Fruit fly (Drosophila melanogaster) whole organism, embryonic: ENCODE results near the gene Cep290.
A peak's percentile ranks its signal among the peaks of the same experiment; 100 is the strongest.

Experiments
- Abd-B ChIP-seq: fragments of 200-800 bp; sonication (Bioruptor generic); optimal IDR thresholded peaks from 2 replicates; lab custom pipeline; 2018; ENCODE audit warnings: missing biosample characterization, mild to moderate bottlenecking, missing genetic modification characterization, moderate library complexity
- Asciz ChIP-seq: fragments of 200-800 bp; sonication (Bioruptor generic); optimal IDR thresholded peaks from 2 replicates; lab custom pipeline; 2017; ENCODE audit warnings: missing biosample characterization, mild to moderate bottlenecking, missing genetic modification characterization, missing genetic modification reagents
- Awh ChIP-seq: fragments of 200-800 bp; sonication (Bioruptor generic); IDR thresholded peaks from 2 replicates; pipeline ENCODE4, ENCODE4 v1.3.6; 2022; ENCODE audit warnings: missing biosample characterization, missing genetic modification characterization
- Bgb ChIP-seq: fragments of 200-800 bp; sonication (Bioruptor generic); IDR thresholded peaks from 2 replicates; pipeline ENCODE4 v1.3.6; 2022; ENCODE audit warnings: missing biosample characterization, missing genetic modification characterization; ENCODE audit not compliant: partially characterized antibody
- CG10543 ChIP-seq: fragments of 200-800 bp; sonication (Bioruptor generic); optimal IDR thresholded peaks from 3 replicates; lab custom pipeline; 2017; ENCODE audit warnings: missing biosample characterization, mild to moderate bottlenecking, missing genetic modification characterization, moderate library complexity
- CG11093 ChIP-seq: fragments of 200-800 bp; sonication (Bioruptor generic); IDR thresholded peaks from 3 replicates; pipeline ENCODE4 v1.3.6; 2022; ENCODE audit warnings: missing biosample characterization, missing genetic modification characterization
- CG11398 ChIP-seq: fragments of 200-800 bp; sonication (Bioruptor generic); optimal IDR thresholded peaks from 2 replicates; lab custom pipeline; 2016; ENCODE audit warnings: missing biosample characterization, missing genetic modification characterization
- CG11560 ChIP-seq: fragments of 200-800 bp; sonication (Bioruptor generic); IDR thresholded peaks from 3 replicates; pipeline ENCODE4 v1.3.6; 2022; ENCODE audit warnings: missing biosample characterization, missing genetic modification characterization
- CG1233 ChIP-seq: fragments of 200-800 bp; sonication (Bioruptor generic); optimal IDR thresholded peaks from 4 replicates; lab custom pipeline; 2018; ENCODE audit warnings: missing biosample characterization, mild to moderate bottlenecking, missing genetic modification characterization
- CG13775 ChIP-seq: fragments of 200-800 bp; sonication (Bioruptor generic); optimal IDR thresholded peaks from 3 replicates; lab custom pipeline; 2017; ENCODE audit warnings: missing biosample characterization, mild to moderate bottlenecking, missing genetic modification characterization
- CG17612 ChIP-seq: fragments of 200-800 bp; sonication (Bioruptor generic); IDR thresholded peaks from 2 replicates; pipeline ENCODE4 v1.3.6; 2022; ENCODE audit warnings: missing biosample characterization, missing genetic modification characterization
- CG1792 ChIP-seq: fragments of 200-800 bp; sonication (Bioruptor generic); optimal IDR thresholded peaks from 2 replicates; lab custom pipeline; 2016; ENCODE audit warnings: missing biosample characterization, missing genetic modification characterization
- CG30403 ChIP-seq: fragments of 200-800 bp; sonication (Bioruptor generic); optimal IDR thresholded peaks from 3 replicates; lab custom pipeline; 2016; ENCODE audit warnings: missing biosample characterization, missing genetic modification characterization
- CG4328 ChIP-seq: fragments of 200-800 bp; sonication (Bioruptor generic); optimal IDR thresholded peaks from 3 replicates; lab custom pipeline; 2017; ENCODE audit warnings: missing biosample characterization, missing genetic modification reagents, missing genetic modification characterization
- CG6175 ChIP-seq: fragments of 200-800 bp; sonication (Bioruptor generic); IDR thresholded peaks from 3 replicates; pipeline ENCODE4 v1.3.6; 2022; ENCODE audit warnings: missing biosample characterization, missing genetic modification characterization
- CG6791 ChIP-seq: fragments of 200-800 bp; sonication (Bioruptor generic); IDR thresholded peaks from 3 replicates; pipeline ENCODE4 v1.3.6; 2022; ENCODE audit warnings: missing biosample characterization, missing genetic modification characterization; ENCODE audit not compliant: partially characterized antibody
- CG6854 ChIP-seq: fragments of 200-800 bp; sonication (Bioruptor generic); optimal IDR thresholded peaks from 3 replicates; lab custom pipeline; 2017; ENCODE audit warnings: missing biosample characterization, mild to moderate bottlenecking, missing genetic modification characterization
- CG7372 ChIP-seq: fragments of 200-800 bp; sonication (Bioruptor generic); IDR thresholded peaks from 2 replicates; pipeline ENCODE4 v1.3.6; 2022; ENCODE audit warnings: missing biosample characterization, missing genetic modification characterization
- CG7745 ChIP-seq: fragments of 200-800 bp; sonication (Bioruptor generic); optimal IDR thresholded peaks from 2 replicates; lab custom pipeline; 2018; ENCODE audit warnings: missing biosample characterization, mild to moderate bottlenecking, missing genetic modification characterization, moderate library complexity
- CG7839 ChIP-seq: fragments of 200-800 bp; sonication (Bioruptor generic); optimal IDR thresholded peaks from 3 replicates; lab custom pipeline; 2018; ENCODE audit warnings: missing biosample characterization, mild to moderate bottlenecking, missing genetic modification characterization, moderate library complexity
- CG7928 ChIP-seq: fragments of 200-800 bp; sonication (Bioruptor generic); optimal IDR thresholded peaks from 2 replicates; lab custom pipeline; 2017; ENCODE audit warnings: missing biosample characterization, mild to moderate bottlenecking, missing genetic modification characterization
- CG9727 ChIP-seq: fragments of 200-800 bp; sonication (Bioruptor generic); optimal IDR thresholded peaks from 3 replicates; lab custom pipeline; 2017; ENCODE audit warnings: missing biosample characterization, mild to moderate bottlenecking, missing genetic modification characterization
- CG9876 ChIP-seq: fragments of 200-800 bp; sonication (Bioruptor generic); optimal IDR thresholded peaks from 2 replicates; lab custom pipeline; 2016; ENCODE audit warnings: missing biosample characterization, missing genetic modification characterization
- CHES-1-like ChIP-seq: fragments of 200-800 bp; sonication (Bioruptor generic); optimal IDR thresholded peaks from 2 replicates; lab custom pipeline; 2016; ENCODE audit warnings: missing biosample characterization, missing genetic modification characterization
- Dek ChIP-seq: fragments of 200-800 bp; sonication (Bioruptor generic); optimal IDR thresholded peaks from 3 replicates; lab custom pipeline; 2019; ENCODE audit warnings: missing biosample characterization, mild to moderate bottlenecking, missing genetic modification characterization, moderate library complexity
- E2f1 ChIP-seq: fragments of 200-800 bp; sonication (Bioruptor generic); IDR thresholded peaks from 2 replicates; pipeline ENCODE4 v1.3.6; 2022; ENCODE audit warnings: missing biosample characterization, missing genetic modification characterization
- Ets65A ChIP-seq: fragments of 200-800 bp; sonication (Bioruptor generic); peaks from one replicate; lab custom pipeline; 2016; ENCODE audit warnings: missing biosample characterization, missing genetic modification characterization
- Hmr ChIP-seq: fragments of 200-800 bp; sonication (Bioruptor generic); optimal IDR thresholded peaks from 3 replicates; lab custom pipeline; 2017; ENCODE audit warnings: mild to moderate bottlenecking, missing biosample characterization, missing genetic modification reagents, missing genetic modification characterization
- Hr39 ChIP-seq: fragments of >200 bp; optimal IDR thresholded peaks from 2 replicates; lab custom pipeline; 2017
- Kr ChIP-seq: fragments of 200-800 bp; sonication (Bioruptor generic); optimal IDR thresholded peaks from 2 replicates; lab custom pipeline; 2017; ENCODE audit warnings: missing biosample characterization, mild to moderate bottlenecking, missing genetic modification characterization
- Lhr ChIP-seq: fragments of 200-800 bp; sonication (Bioruptor generic); optimal IDR thresholded peaks from 3 replicates; lab custom pipeline; 2017; ENCODE audit warnings: mild to moderate bottlenecking, missing biosample characterization, missing genetic modification reagents, missing genetic modification characterization
- Mad ChIP-seq: fragments of 200-800 bp; sonication (Bioruptor generic); optimal IDR thresholded peaks from 2 replicates; lab custom pipeline; 2016; ENCODE audit warnings: missing biosample characterization, missing genetic modification characterization
- Nf-YC ChIP-seq: fragments of 200-800 bp; optimal IDR thresholded peaks from 3 replicates; lab custom pipeline; 2019; ENCODE audit warnings: missing biosample characterization, mild to moderate bottlenecking, missing genetic modification characterization, moderate library complexity
- NfI ChIP-seq: fragments of 200-800 bp; sonication (Bioruptor generic); optimal IDR thresholded peaks from 3 replicates; lab custom pipeline; 2018; ENCODE audit warnings: missing biosample characterization, mild to moderate bottlenecking, missing genetic modification characterization, moderate library complexity
- Sry-β ChIP-seq: fragments of 200-800 bp; sonication (Bioruptor generic); optimal IDR thresholded peaks from 2 replicates; lab custom pipeline; 2018; ENCODE audit warnings: missing biosample characterization, mild to moderate bottlenecking, missing genetic modification characterization, moderate library complexity
- Vsx1 ChIP-seq: fragments of 200-800 bp; sonication (Bioruptor generic); optimal IDR thresholded peaks from 2 replicates; lab custom pipeline; 2017; ENCODE audit warnings: missing biosample characterization, mild to moderate bottlenecking, missing genetic modification characterization, missing genetic modification reagents
- br ChIP-seq: fragments of >200 bp; optimal IDR thresholded peaks from 2 replicates; lab custom pipeline; 2017
- bsh ChIP-seq, 2 experiments: fragments of 200-800 bp; sonication (Bioruptor generic); optimal IDR thresholded peaks; 2 replicates each; lab custom pipeline; 2017 to 2018; ENCODE audit warnings: mild to moderate bottlenecking in 2 of 2, missing biosample characterization in 2 of 2, missing genetic modification characterization in 2 of 2, moderate library complexity in 1 of 2
- dmrt11E ChIP-seq: fragments of 200-800 bp; sonication (Bioruptor generic); optimal IDR thresholded peaks from 3 replicates; lab custom pipeline; 2018; ENCODE audit warnings: missing biosample characterization, mild to moderate bottlenecking, missing genetic modification characterization, moderate library complexity
- ewg ChIP-seq: fragments of 200-800 bp; sonication (Bioruptor generic); optimal IDR thresholded peaks from 3 replicates; lab custom pipeline; 2017; ENCODE audit warnings: mild to moderate bottlenecking, missing biosample characterization, missing genetic modification reagents, missing genetic modification characterization
- fd3F ChIP-seq: fragments of 200-800 bp; sonication (Bioruptor generic); optimal IDR thresholded peaks from 2 replicates; lab custom pipeline; 2018; ENCODE audit warnings: missing biosample characterization, mild to moderate bottlenecking, missing genetic modification characterization, moderate library complexity
- grau ChIP-seq: fragments of 200-800 bp; optimal IDR thresholded peaks from 3 replicates; lab custom pipeline; 2019; ENCODE audit warnings: missing biosample characterization, mild to moderate bottlenecking, missing genetic modification characterization, moderate library complexity
- gro ChIP-seq: fragments of 200-800 bp; sonication (Bioruptor generic); optimal IDR thresholded peaks from 2 replicates; lab custom pipeline; 2016; ENCODE audit warnings: missing biosample characterization, missing genetic modification characterization
- ken ChIP-seq: fragments of 200-800 bp; sonication (Bioruptor generic); IDR thresholded peaks from 3 replicates; pipeline ENCODE4 v1.3.6; 2022; ENCODE audit warnings: missing biosample characterization, missing genetic modification characterization
- klu ChIP-seq: fragments of 200-800 bp; sonication (Bioruptor generic); IDR thresholded peaks from 2 replicates; pipeline ENCODE4 v1.3.6; 2022; ENCODE audit warnings: missing biosample characterization, missing genetic modification characterization
- lab ChIP-seq: fragments of 200-800 bp; sonication (Bioruptor generic); optimal IDR thresholded peaks from 3 replicates; lab custom pipeline; 2017; ENCODE audit warnings: missing biosample characterization, missing genetic modification characterization, mild to moderate bottlenecking, moderate library complexity, missing genetic modification reagents
- nom ChIP-seq: fragments of 200-800 bp; sonication (Bioruptor generic); optimal IDR thresholded peaks from 2 replicates; lab custom pipeline; 2017; ENCODE audit warnings: missing biosample characterization, missing genetic modification characterization, mild to moderate bottlenecking, moderate library complexity, missing genetic modification reagents
- psq ChIP-seq: fragments of 200-800 bp; sonication (Bioruptor generic); optimal IDR thresholded peaks from 2 replicates; lab custom pipeline; 2017; ENCODE audit warnings: missing biosample characterization, missing genetic modification characterization
- repo ChIP-seq: fragments of 200-800 bp; sonication (Bioruptor generic); optimal IDR thresholded peaks from 2 replicates; lab custom pipeline; 2016; ENCODE audit warnings: missing biosample characterization, missing genetic modification characterization
- tna ChIP-seq: fragments of 200-800 bp; sonication (Bioruptor generic); IDR thresholded peaks from 2 replicates; pipeline ENCODE4 v1.3.6; 2022; ENCODE audit warnings: missing biosample characterization, missing genetic modification characterization; ENCODE audit not compliant: partially characterized antibody
- z ChIP-seq: fragments of 200-800 bp; sonication (Bioruptor generic); IDR thresholded peaks from 3 replicates; pipeline ENCODE4 v1.3.6; 2022; ENCODE audit warnings: missing biosample characterization, missing genetic modification characterization

Cep290 gene

DNA sequence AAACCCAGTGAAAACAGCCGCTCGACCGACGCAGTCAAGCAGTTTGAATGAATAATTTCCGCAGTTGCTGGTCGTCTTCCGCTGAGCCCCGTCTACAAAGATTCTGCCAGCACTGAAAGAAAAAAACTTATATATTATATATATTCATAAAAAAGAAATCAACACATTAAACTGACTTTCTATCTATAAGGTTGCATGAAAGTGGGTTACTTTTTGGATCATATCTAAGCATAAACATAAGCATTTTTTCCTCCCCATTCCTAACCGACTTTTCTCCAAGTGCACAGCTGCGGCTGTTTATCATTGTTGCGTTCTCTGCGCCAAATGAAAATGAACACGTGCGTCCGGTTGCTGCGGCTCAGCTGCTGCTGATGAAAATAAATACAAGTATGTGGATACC, 23.4 kb upstream of the Cep290 start (continued):
- TF ChIP-seq CG4328 (GFP tag; lab: Kevin White, UChicago) (peak; percentile 43), repo (no peak), psq (peak; percentile 20), CG6175 (GFP tag; lab: Robert Waterston, UW) (no peak), tna (GFP tag; lab: Robert Waterston, UW) (no peak), Hmr (GFP tag; lab: Kevin White, UChicago) (peak; percentile 63), Dek (tag; lab: Kevin White, UChicago) (peak; percentile 42), br (lab: Kevin White, UChicago) (no peak), bsh (GFP tag; optimal IDR thresholded peaks at IDR 0.05; lab: Kevin White, UChicago) (peak; percentile 68 to 80), Hr39 (no peak), Vsx1 (GFP tag; lab: Kevin White, UChicago) (peak; percentile 13), CG17612 (GFP tag; lab: Robert Waterston, UW) (no peak), Kr (GFP tag; lab: Kevin White, UChicago) (no peak), Ets65A (GFP tag; lab: Kevin White, UChicago) (no peak), CG9876 (no peak), Abd-B (GFP tag; lab: Kevin White, UChicago) (peak; percentile 55), ewg (GFP tag; lab: Kevin White, UChicago) (peak; percentile 64), CG7745 (no peak), nom (GFP tag; lab: Kevin White, UChicago) (peak; percentile 49), CG11560 (tag; lab: Robert Waterston, UW) (no peak), E2f1 (GFP tag; lab: Robert Waterston, UW) (peak; percentile 83), CG30403 (peak; percentile 68), Bgb (GFP tag; lab: Robert Waterston, UW) (no peak), Mad (peak; percentile 46), CG7372 (GFP tag; lab: Robert Waterston, UW) (no peak; the same call in 1 of the 2 replicates), grau (peak; percentile 66), NfI (peak; percentile 50), Sry-β (GFP tag; lab: Kevin White, UChicago) (no peak), klu (GFP tag; lab: Robert Waterston, UW) (no peak), Asciz (GFP tag; lab: Kevin White, UChicago) (peak; percentile 79), CG1233 (GFP tag; lab: Kevin White, UChicago) (peak; percentile 50), CG11398 (GFP tag; lab: Kevin White, UChicago) (peak; percentile 0), ken (GFP tag; lab: Robert Waterston, UW) (peak; percentile 72), CG6791 (GFP tag; lab: Robert Waterston, UW) (no peak), CHES-1-like (GFP tag; lab: Kevin White, UChicago) (no peak), CG11093 (GFP tag; lab: Robert Waterston, UW) (0 out of 3 replicates have a peak, but pooled peaks have one; percentile 29), CG6854 (peak; percentile 28), z (GFP tag; lab: Robert Waterston, UW) (no peak), CG7839 (peak; percentile 78), lab (peak; percentile 78), CG1792 (GFP tag; lab: Kevin White, UChicago) (no peak), CG7928 (GFP tag; lab: Kevin White, UChicago) (no peak), fd3F (GFP tag; lab: Kevin White, UChicago) (peak; percentile 30), CG13775 (GFP tag; lab: Kevin White, UChicago) (peak; percentile 31), Awh (GFP tag; lab: Robert Waterston, UW) (peak; percentile 69), Nf-YC (tag; lab: Kevin White, UChicago) (peak; percentile 13), Lhr (peak; percentile 24), dmrt11E (tag; lab: Kevin White, UChicago) (peak; percentile 45), CG9727 (GFP tag; lab: Kevin White, UChicago) (peak; percentile 49), CG10543 (no peak), gro (GFP tag; lab: Kevin White, UChicago) (peak; percentile 7)
